Worm (Caenorhabditis elegans): ENCODE data around the gene K08D9.2.

The K08D9.2 gene

ce11 chrV:3200323-3200722, 27.1 kb upstream of the K08D9.2 start, which contains the start of gene K08D9.4:
Gene K08D9.4, minus strand, starts transcription at chrV:3200423.
- no peak for TF ChIP-seq pqm-1 (tag; optimal IDR thresholded peaks at IDR 0.05)

DNA sequence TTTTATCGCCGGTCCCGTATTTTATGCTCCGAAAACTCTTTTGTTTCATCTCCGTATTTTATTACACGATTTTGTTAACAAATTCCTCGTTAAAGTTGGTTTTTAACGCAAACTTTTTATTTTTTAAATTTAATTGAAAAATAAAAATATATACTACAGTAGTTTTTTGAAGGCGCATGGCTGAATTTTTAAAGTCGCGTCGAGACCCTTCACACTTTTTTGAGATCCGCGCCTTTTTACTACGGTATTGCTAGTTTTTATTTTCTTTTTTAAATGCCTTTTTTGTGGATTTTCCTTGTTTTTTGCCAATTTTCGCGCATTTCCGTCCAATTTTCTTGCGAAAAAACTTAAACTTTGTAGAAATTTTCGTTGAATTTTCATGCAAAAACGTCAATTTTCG, 23.0 kb upstream of the K08D9.2 start:
- TF ChIP-seq lsy-2 (tag; optimal IDR thresholded peaks at IDR 0.05), result peak in 1 of 2 experiments; percentile 41
- TF ChIP-seq lin-38 (GFP tag; IDR thresholded peaks at IDR 0.05), result peak; percentile 36; the same call in 1 of the 2 replicates
- no peak for TF ChIP-seq ctbp-1 (GFP tag; IDR thresholded peaks at IDR 0.05)
- TF ChIP-seq Y48G9A.11 (GFP tag; IDR thresholded peaks at IDR 0.05), result no peak
- TF ChIP-seq F49E8.2 (tag; optimal IDR thresholded peaks at IDR 0.05; ENCODE audit: borderline replicate concordance), result peak; percentile 77
- TF ChIP-seq snpc-1.2 (GFP tag; IDR thresholded peaks at IDR 0.05), result peak; percentile 49; the same call in 1 of the 2 replicates
- no peak for TF ChIP-seq nhr-28 (tag; optimal IDR thresholded peaks at IDR 0.05)
- no peak for TF ChIP-seq lin-1 (GFP tag; IDR thresholded peaks at IDR 0.05)
- TF ChIP-seq unc-130 (GFP tag; optimal IDR thresholded peaks at IDR 0.05), result no peak
- TF ChIP-seq fos-1 (tag; optimal IDR thresholded peaks at IDR 0.05), result no peak

ce11 chrV:3208940-3209339, 18.5 kb upstream of the K08D9.2 start:
- TF ChIP-seq unc-62 (GFP tag; optimal IDR thresholded peaks at IDR 0.05 in 1 of 2) (peak in 1 of 2 experiments; percentile 82), unc-62 (tag; optimal IDR thresholded peaks at IDR 0.05) (no peak), lim-7 (GFP tag; IDR thresholded peaks at IDR 0.05) (no peak)

DNA sequence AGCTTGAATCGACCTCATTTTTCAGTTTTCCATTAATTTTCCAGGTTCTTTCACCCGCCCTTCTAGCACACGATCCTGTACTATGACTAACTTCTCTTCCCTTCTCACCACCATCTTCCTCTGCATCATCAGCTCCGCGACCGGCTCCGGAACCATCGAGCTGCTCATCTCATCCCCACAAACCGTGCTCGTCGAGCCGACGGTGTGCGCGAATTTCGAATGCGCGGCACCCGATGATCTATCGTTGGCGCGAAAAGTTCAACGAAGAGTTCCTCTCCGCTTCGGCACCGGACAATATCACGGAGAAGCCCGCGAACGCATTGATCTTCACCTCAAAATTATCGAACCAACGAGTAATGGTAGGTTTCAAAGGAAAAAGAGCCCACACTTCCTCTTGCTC, 17.3 kb upstream of the K08D9.2 start, which contains the start of gene apx-1:
Gene apx-1 (plus strand): TSS at position 50 of the 400 bp plus-strand sequence.
- no peak for TF ChIP-seq mxl-2 (GFP tag; conservative IDR thresholded peaks at IDR 0.05)
- peak; percentile 78 for TF ChIP-seq set-16 (GFP tag; IDR thresholded peaks at IDR 0.05)
- peak; percentile 9 for TF ChIP-seq aha-1 (tag)

- TF ChIP-seq unc-39 (tag; optimal IDR thresholded peaks at IDR 0.05) (no peak), unc-62 (GFP tag; optimal IDR thresholded peaks at IDR 0.05 in 1 of 2) (peak in 1 of 2 experiments; percentile 31), unc-62 (tag; optimal IDR thresholded peaks at IDR 0.05) (no peak)
Measured at ce11 chrV:3218604-3219003, 8.9 kb upstream of the K08D9.2 start.

ce11 chrV:3230150-3230549, 2.7 kb downstream of the K08D9.2 start:
- TF ChIP-seq hif-1 (tag; optimal IDR thresholded peaks at IDR 0.05), result no peak
- TF ChIP-seq lin-38 (GFP tag; IDR thresholded peaks at IDR 0.05), result no peak
- TF ChIP-seq fos-1 (tag; optimal IDR thresholded peaks at IDR 0.05), result no peak
- no peak for TF ChIP-seq dpl-1 (GFP tag; optimal IDR thresholded peaks at IDR 0.05)
- TF ChIP-seq jun-1 (tag; optimal IDR thresholded peaks at IDR 0.05), result no peak
- TF ChIP-seq nhr-48 (tag; optimal IDR thresholded peaks at IDR 0.05), result no peak
- TF ChIP-seq lsy-2 (tag; optimal IDR thresholded peaks at IDR 0.05), result no peak
- no peak for TF ChIP-seq snpc-4 (tag; optimal IDR thresholded peaks at IDR 0.05)
- no peak for TF ChIP-seq mes-2 (tag; optimal IDR thresholded peaks at IDR 0.05; ENCODE audit: poor library complexity, severe bottlenecking)
- no peak for TF ChIP-seq D1046.2 (GFP tag; IDR thresholded peaks at IDR 0.05)
- no peak for TF ChIP-seq F37D6.2 (tag; optimal IDR thresholded peaks at IDR 0.05)
- TF ChIP-seq F10B5.3 (tag; optimal IDR thresholded peaks at IDR 0.05), result no peak

DNA sequence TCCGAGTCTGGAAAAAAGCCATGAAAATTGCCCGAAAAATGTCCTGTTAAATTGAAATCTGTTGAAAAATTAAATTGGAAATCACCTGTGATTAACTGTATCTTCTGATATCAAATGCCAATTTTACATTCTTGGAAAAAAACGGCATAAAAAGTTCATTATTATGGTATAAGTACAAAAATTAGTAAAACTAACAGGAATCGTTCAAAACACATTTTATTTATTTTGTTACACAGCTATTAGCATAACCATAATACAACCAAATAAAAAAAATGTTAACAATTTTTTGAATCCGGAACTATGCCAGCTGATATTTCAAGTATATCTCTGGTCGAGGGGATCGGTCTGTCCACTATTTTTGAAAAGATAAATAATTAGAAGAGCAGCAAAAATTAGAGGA, 3.1 kb downstream of the K08D9.2 start, which contains the start of gene K08D9.10:
Gene K08D9.10 (plus strand): TSS at position 301 of the 400 bp plus-strand sequence.
- TF ChIP-seq madf-5 (GFP tag; IDR thresholded peaks at IDR 0.05) (no peak), daf-19 (GFP tag; conservative IDR thresholded peaks at IDR 0.05) (no peak), R02D3.7 (tag; optimal IDR thresholded peaks at IDR 0.05) (no peak)

Data from whole organism, L4 larva.